Worm (Caenorhabditis elegans) whole organism, mixed stage, embryonic: Measurements from ENCODE around the gene rbmx-2.

Experiments
- M03D4.4 ChIP-seq: sonication (generic microtip); optimal IDR thresholded peaks from 2 replicates; lab custom pipeline; 2017; ENCODE audit warnings: mild to moderate bottlenecking, missing genetic modification characterization, missing compliant biosample characterization
- bed-3 ChIP-seq: fragments of 200-800 bp; sonication (Bioruptor generic); optimal IDR thresholded peaks from 3 replicates; lab custom pipeline; 2018; ENCODE audit warnings: mild to moderate bottlenecking, missing genetic modification characterization, moderate library complexity, missing compliant biosample characterization
- blmp-1 ChIP-seq: fragments of 150-350 bp; optimal IDR thresholded peaks from 2 replicates; lab custom pipeline; 2014; ENCODE audit warnings: missing biosample characterization, missing genetic modification characterization
- ceh-39 ChIP-seq: fragments of 150-350 bp; optimal IDR thresholded peaks from 2 replicates; lab custom pipeline; 2014; ENCODE audit warnings: missing biosample characterization, missing genetic modification characterization
- ceh-43 ChIP-seq: fragments of 200-800 bp; sonication (Bioruptor generic); optimal IDR thresholded peaks from 2 replicates; lab custom pipeline; 2018; ENCODE audit warnings: mild to moderate bottlenecking, missing genetic modification characterization, moderate library complexity, missing compliant biosample characterization
- ceh-83 ChIP-seq: fragments of 200-800 bp; sonication (Bioruptor generic); optimal IDR thresholded peaks from 2 replicates; lab custom pipeline; 2018; ENCODE audit warnings: mild to moderate bottlenecking, missing genetic modification characterization, missing compliant biosample characterization
- cnd-1 ChIP-seq: fragments of 200-800 bp; sonication (Bioruptor generic); optimal IDR thresholded peaks from 2 replicates; lab custom pipeline; 2018; ENCODE audit warnings: mild to moderate bottlenecking, missing genetic modification characterization, missing compliant biosample characterization
- drap-1 ChIP-seq: fragments of 200-800 bp; sonication (Bioruptor generic); optimal IDR thresholded peaks from 3 replicates; lab custom pipeline; 2018; ENCODE audit warnings: mild to moderate bottlenecking, missing genetic modification characterization, missing compliant biosample characterization
- elt-1 ChIP-seq: sonication (generic microtip); optimal IDR thresholded peaks from 2 replicates; lab custom pipeline; 2017; ENCODE audit warnings: missing genetic modification characterization, mild to moderate bottlenecking, missing compliant biosample characterization, antibody characterized with exemption, moderate library complexity, borderline replicate concordance; ENCODE audit not compliant: insufficient read depth
- elt-3 ChIP-seq: fragments of 150-350 bp; optimal IDR thresholded peaks from 2 replicates; lab custom pipeline; 2014; ENCODE audit warnings: missing biosample characterization, missing genetic modification characterization
- flh-1 ChIP-seq: fragments of 200-800 bp; sonication (Bioruptor generic); optimal IDR thresholded peaks from 2 replicates; lab custom pipeline; 2018; ENCODE audit warnings: mild to moderate bottlenecking, missing genetic modification characterization, moderate library complexity, missing compliant biosample characterization
- ham-2 ChIP-seq: fragments of 200-800 bp; sonication (Bioruptor generic); optimal IDR thresholded peaks from 2 replicates; lab custom pipeline; 2018; ENCODE audit warnings: mild to moderate bottlenecking, missing genetic modification characterization, missing compliant biosample characterization
- lin-13 ChIP-seq: fragments of 150-350 bp; optimal IDR thresholded peaks from 2 replicates; lab custom pipeline; 2014; ENCODE audit warnings: missing biosample characterization, missing genetic modification characterization
- lin-32 ChIP-seq: fragments of 200-800 bp; sonication (Bioruptor generic); optimal IDR thresholded peaks from 2 replicates; lab custom pipeline; 2018; ENCODE audit warnings: mild to moderate bottlenecking, missing genetic modification characterization, missing compliant biosample characterization
- lsy-2 ChIP-seq: fragments of 150-350 bp; optimal IDR thresholded peaks from 2 replicates; lab custom pipeline; 2014; ENCODE audit warnings: missing biosample characterization, missing genetic modification characterization
- mab-5 ChIP-seq: fragments of 150-350 bp; optimal IDR thresholded peaks from 2 replicates; lab custom pipeline; 2014; ENCODE audit warnings: missing biosample characterization, missing genetic modification characterization
- mep-1 ChIP-seq: fragments of 150-350 bp; optimal IDR thresholded peaks from 2 replicates; lab custom pipeline; 2017; ENCODE audit warnings: missing biosample characterization, missing genetic modification reagents, missing genetic modification characterization, inconsistent platforms
- mls-2 ChIP-seq: sonication (generic microtip); optimal IDR thresholded peaks from 2 replicates; lab custom pipeline; 2016; ENCODE audit warnings: mild to moderate bottlenecking, missing genetic modification characterization, moderate library complexity, missing compliant biosample characterization
- nhr-12 ChIP-seq: fragments of 150-350 bp; optimal IDR thresholded peaks from 2 replicates; lab custom pipeline; 2014; ENCODE audit warnings: missing biosample characterization, missing genetic modification characterization
- nhr-2 ChIP-seq: fragments of 150-350 bp; optimal IDR thresholded peaks from 2 replicates; lab custom pipeline; 2014; ENCODE audit warnings: missing biosample characterization, missing genetic modification characterization
- nhr-237 ChIP-seq: fragments of 150-350 bp; optimal IDR thresholded peaks from 2 replicates; lab custom pipeline; 2014; ENCODE audit warnings: missing biosample characterization, missing genetic modification characterization
- nhr-28 ChIP-seq: fragments of 150-350 bp; optimal IDR thresholded peaks from 2 replicates; lab custom pipeline; 2014; ENCODE audit warnings: missing biosample characterization, missing genetic modification characterization
- nhr-76 ChIP-seq: sonication (generic microtip); optimal IDR thresholded peaks from 2 replicates; lab custom pipeline; 2017; ENCODE audit warnings: missing biosample characterization, missing genetic modification characterization
- pha-4 ChIP-seq: fragments of 150-350 bp; optimal IDR thresholded peaks from 2 replicates; lab custom pipeline; 2018; ENCODE audit warnings: missing biosample characterization, missing genetic modification reagents, missing genetic modification characterization
- sem-2 ChIP-seq: fragments of 200-800 bp; sonication (Bioruptor generic); optimal IDR thresholded peaks from 2 replicates; lab custom pipeline; 2018; ENCODE audit warnings: mild to moderate bottlenecking, missing genetic modification characterization, missing compliant biosample characterization
- sptf-1 ChIP-seq: sonication (generic microtip); optimal IDR thresholded peaks from 2 replicates; lab custom pipeline; 2017; ENCODE audit warnings: mild to moderate bottlenecking, missing genetic modification characterization, moderate library complexity, missing compliant biosample characterization
- tbx-8 ChIP-seq: fragments of 200-800 bp; sonication (Bioruptor generic); optimal IDR thresholded peaks from 2 replicates; lab custom pipeline; 2018; ENCODE audit warnings: mild to moderate bottlenecking, missing genetic modification characterization, moderate library complexity, missing compliant biosample characterization
- unc-120 ChIP-seq: sonication (generic microtip); optimal IDR thresholded peaks from 2 replicates; lab custom pipeline; 2017; ENCODE audit warnings: missing genetic modification characterization, missing compliant biosample characterization; ENCODE audit not compliant: poor library complexity, severe bottlenecking
- unc-39 ChIP-seq: fragments of 150-350 bp; optimal IDR thresholded peaks from 2 replicates; lab custom pipeline; 2014; ENCODE audit warnings: missing biosample characterization, missing genetic modification characterization
- unc-62 ChIP-seq: fragments of 150-350 bp; optimal IDR thresholded peaks from 2 replicates; lab custom pipeline; 2014; ENCODE audit warnings: missing biosample characterization, missing genetic modification reagents, missing genetic modification characterization
- zip-8 ChIP-seq: fragments of 150-350 bp; optimal IDR thresholded peaks from 2 replicates; lab custom pipeline; 2014; ENCODE audit warnings: missing biosample characterization, missing genetic modification characterization
- ztf-11 ChIP-seq: fragments of 150-350 bp; optimal IDR thresholded peaks from 2 replicates; lab custom pipeline; 2014; ENCODE audit warnings: missing biosample characterization, missing genetic modification characterization

Gene rbmx-2

ce11 chrII:6222558-6222957, 25.8 kb upstream of the rbmx-2 start, which contains the start of gene C30B5.6:
Gene C30B5.6, minus strand, starts transcription at chrII:6222658.
- TF ChIP-seq unc-39 (tag; lab: Kevin White, UChicago) (no peak), zip-8 (tag; lab: Kevin White, UChicago) (no peak), tbx-8 (no peak), unc-62 (no peak), unc-120 (tag; lab: Kevin White, UChicago) (no peak), ceh-83 (no peak), elt-3 (no peak), ceh-39 (tag; lab: Kevin White, UChicago) (no peak), drap-1 (GFP tag; lab: Kevin White, UChicago) (no peak), blmp-1 (tag; lab: Kevin White, UChicago) (no peak), flh-1 (GFP tag; lab: Kevin White, UChicago) (no peak), nhr-237 (tag; lab: Kevin White, UChicago) (no peak), mep-1 (tag; lab: Kevin White, UChicago) (no peak)

- TF ChIP-seq nhr-237 (tag; lab: Kevin White, UChicago): no peak
- TF ChIP-seq sptf-1 (tag; lab: Kevin White, UChicago): no peak
- TF ChIP-seq mab-5 (tag; lab: Kevin White, UChicago): no peak
- no peak for TF ChIP-seq elt-3
- TF ChIP-seq nhr-2: no peak
Observed at ce11 chrII:6221470-6221869, 24.7 kb upstream of the rbmx-2 start.

ce11 chrII:6219346-6219745, 22.6 kb upstream of the rbmx-2 start, which contains the start of gene mks-2:
Gene mks-2, minus strand, starts transcription at chrII:6219446.
- no peak for TF ChIP-seq mls-2 (tag; lab: Kevin White, UChicago)
- no peak for TF ChIP-seq ceh-43 (GFP tag; lab: Kevin White, UChicago)
- no peak for TF ChIP-seq pha-4
- TF ChIP-seq blmp-1 (tag; lab: Kevin White, UChicago): no peak
- no peak for TF ChIP-seq nhr-12 (tag; lab: Kevin White, UChicago)
- TF ChIP-seq lsy-2: no peak
- no peak for TF ChIP-seq unc-39 (tag; lab: Kevin White, UChicago)
- no peak for TF ChIP-seq mab-5 (tag; lab: Kevin White, UChicago)
- no peak for TF ChIP-seq M03D4.4 (tag; lab: Kevin White, UChicago)
- no peak for TF ChIP-seq bed-3 (GFP tag; lab: Kevin White, UChicago)
- TF ChIP-seq nhr-2: no peak
- TF ChIP-seq ceh-39 (tag; lab: Kevin White, UChicago): no peak
- no peak for TF ChIP-seq drap-1 (GFP tag; lab: Kevin White, UChicago)
- no peak for TF ChIP-seq lin-32 (GFP tag; lab: Kevin White, UChicago)
- TF ChIP-seq elt-1 (tag; lab: Kevin White, UChicago): no peak
- TF ChIP-seq tbx-8: no peak
- TF ChIP-seq nhr-28 (tag; lab: Kevin White, UChicago): no peak

- TF ChIP-seq lin-32 (GFP tag; lab: Kevin White, UChicago) (no peak), sptf-1 (tag; lab: Kevin White, UChicago) (no peak), ceh-39 (tag; lab: Kevin White, UChicago) (no peak), nhr-28 (tag; lab: Kevin White, UChicago) (no peak), ceh-43 (GFP tag; lab: Kevin White, UChicago) (no peak), unc-39 (tag; lab: Kevin White, UChicago) (no peak), ztf-11 (tag; lab: Kevin White, UChicago) (no peak), mep-1 (tag; lab: Kevin White, UChicago) (no peak), pha-4 (no peak), tbx-8 (no peak), nhr-237 (tag; lab: Kevin White, UChicago) (no peak), lin-13 (no peak), nhr-76 (tag; lab: Kevin White, UChicago) (no peak), lsy-2 (no peak), blmp-1 (tag; lab: Kevin White, UChicago) (no peak), bed-3 (GFP tag; lab: Kevin White, UChicago) (no peak), ham-2 (no peak), unc-62 (no peak), sem-2 (GFP tag; lab: Kevin White, UChicago) (no peak)
Observed at ce11 chrII:6208116-6208515, 11.4 kb upstream of the rbmx-2 start, which contains the start of gene daf-37. Gene daf-37, minus strand, starts transcription at chrII:6208216.

- TF ChIP-seq ceh-43 (GFP tag; lab: Kevin White, UChicago): no peak
- no peak for TF ChIP-seq sptf-1 (tag; lab: Kevin White, UChicago)
- TF ChIP-seq ham-2: no peak
- no peak for TF ChIP-seq unc-39 (tag; lab: Kevin White, UChicago)
- TF ChIP-seq cnd-1 (tag; lab: Kevin White, UChicago): no peak
- TF ChIP-seq unc-120 (tag; lab: Kevin White, UChicago): no peak
- TF ChIP-seq M03D4.4 (tag; lab: Kevin White, UChicago): no peak
- TF ChIP-seq tbx-8: no peak
- TF ChIP-seq ztf-11 (tag; lab: Kevin White, UChicago): no peak
Observed at ce11 chrII:6207252-6207651, 10.5 kb upstream of the rbmx-2 start.
